Worm (Caenorhabditis elegans) whole organism, L4 larva: ENCODE measurements around the gene ZK688.12.
"Not testable (repeated sequence)": the region's sequence is repeated elsewhere in the genome, so short reads cannot be mapped to it uniquely, and the experiment has no call there.

Experiments
- D1046.2 ChIP-seq: fragments of 200-800 bp; sonication (Bioruptor generic); IDR thresholded peaks from 2 replicates; pipeline ENCODE4 v1.3.6; 2022; ENCODE audit warnings: missing genetic modification characterization, missing compliant biosample characterization
- F26F4.8 ChIP-seq: fragments of 200-800 bp; sonication (Bioruptor generic); conservative IDR thresholded peaks from 2 replicates; pipeline ENCODE4 v1.3.6; 2022; ENCODE audit warnings: missing genetic modification characterization, missing compliant biosample characterization
- R02D3.7 ChIP-seq: fragments of 150-350 bp; sonication (generic microtip); optimal IDR thresholded peaks from 3 replicates; lab custom pipeline; 2014; ENCODE audit warnings: missing biosample characterization, missing genetic modification characterization
- T26A8.4 ChIP-seq: fragments of 200-800 bp; sonication (Bioruptor generic); IDR thresholded peaks from 2 replicates; pipeline ENCODE4 v1.3.6; 2022; ENCODE audit warnings: missing genetic modification characterization, missing compliant biosample characterization
- Y105C5A.15 ChIP-seq: fragments of 200-800 bp; sonication (Bioruptor generic); IDR thresholded peaks from 2 replicates; pipeline ENCODE4 v1.3.6; 2022; ENCODE audit warnings: missing genetic modification characterization, missing compliant biosample characterization
- ZK546.5 ChIP-seq, 2 experiments: sonication (generic microtip); optimal IDR thresholded peaks; 2 replicates each; lab custom pipeline; 2017; ENCODE audit warnings: missing biosample characterization in 2 of 2, missing genetic modification characterization in 2 of 2
- aha-1 ChIP-seq: fragments of 150-350 bp; peaks from one replicate; lab custom pipeline; 2014; ENCODE audit warnings: missing biosample characterization, missing genetic modification characterization
- arid-1 ChIP-seq: fragments of 200-800 bp; sonication (Bioruptor generic); conservative IDR thresholded peaks from 2 replicates; pipeline ENCODE4 v1.3.6; 2022; ENCODE audit warnings: missing genetic modification reagents, missing genetic modification characterization, missing compliant biosample characterization
- ceh-20 ChIP-seq: fragments of 200-800 bp; sonication (Bioruptor generic); IDR thresholded peaks from 2 replicates; pipeline ENCODE4 v1.3.6; 2022; ENCODE audit warnings: missing genetic modification reagents, missing genetic modification characterization, missing compliant biosample characterization
- ceh-32 ChIP-seq: sonication (generic microtip); optimal IDR thresholded peaks from 2 replicates; lab custom pipeline; 2016; ENCODE audit warnings: mild to moderate bottlenecking, missing genetic modification characterization, missing compliant biosample characterization; ENCODE audit not compliant: poor library complexity
- ceh-62 ChIP-seq: sonication (generic microtip); optimal IDR thresholded peaks from 2 replicates; lab custom pipeline; 2017; ENCODE audit warnings: missing biosample characterization, missing genetic modification characterization
- daf-12 ChIP-seq: fragments of 150-350 bp; optimal IDR thresholded peaks from 2 replicates; lab custom pipeline; 2014; ENCODE audit warnings: missing biosample characterization, missing genetic modification reagents, missing genetic modification characterization
- dmd-9 ChIP-seq: fragments of 200-800 bp; sonication (Bioruptor generic); IDR thresholded peaks from 2 replicates; pipeline ENCODE4 v1.3.6; 2022; ENCODE audit warnings: missing genetic modification reagents, missing genetic modification characterization, missing compliant biosample characterization
- dve-1 ChIP-seq: sonication (generic microtip); optimal IDR thresholded peaks from 2 replicates; lab custom pipeline; 2017; ENCODE audit warnings: antibody characterized with exemption, mild to moderate bottlenecking, missing genetic modification characterization, missing compliant biosample characterization; ENCODE audit not compliant: insufficient read depth
- egl-27 ChIP-seq: sonication (generic microtip); optimal IDR thresholded peaks from 3 replicates; lab custom pipeline; 2017; ENCODE audit warnings: missing biosample characterization, missing genetic modification reagents, missing genetic modification characterization
- gei-8 ChIP-seq: fragments of 200-800 bp; sonication (Bioruptor generic); optimal IDR thresholded peaks from 2 replicates; lab custom pipeline; 2018; ENCODE audit warnings: mild to moderate bottlenecking, missing genetic modification characterization, missing compliant biosample characterization
- hif-1 ChIP-seq, 2 experiments: sonication (generic microtip); optimal IDR thresholded peaks; 2 replicates each; lab custom pipeline; 2016 to 2017; ENCODE audit warnings: missing compliant biosample characterization in 2 of 2, missing genetic modification characterization in 2 of 2, missing genetic modification reagents in 2 of 2, missing genotype in 2 of 2, mild to moderate bottlenecking in 1 of 2
- hlh-30 ChIP-seq: sonication (generic microtip); optimal IDR thresholded peaks from 2 replicates; lab custom pipeline; 2017; ENCODE audit warnings: antibody characterized with exemption, mild to moderate bottlenecking, missing genetic modification characterization, missing compliant biosample characterization; ENCODE audit not compliant: insufficient read depth
- lim-7 ChIP-seq: fragments of 200-800 bp; sonication (Bioruptor generic); IDR thresholded peaks from 2 replicates; pipeline ENCODE4 v1.3.6; 2022; ENCODE audit warnings: missing genetic modification characterization, missing compliant biosample characterization
- lin-1 ChIP-seq: fragments of 200-800 bp; sonication (Bioruptor generic); IDR thresholded peaks from 2 replicates; pipeline ENCODE4 v1.3.6; 2022; ENCODE audit warnings: missing genetic modification reagents, missing genetic modification characterization, missing compliant biosample characterization
- lin-15B ChIP-seq: fragments of 150-350 bp; sonication (generic microtip); optimal IDR thresholded peaks from 3 replicates; lab custom pipeline; 2014; ENCODE audit warnings: missing biosample characterization, missing genetic modification characterization
- lin-38 ChIP-seq: fragments of 200-800 bp; sonication (Bioruptor generic); IDR thresholded peaks from 2 replicates; pipeline ENCODE4 v1.3.6; 2022; ENCODE audit warnings: missing genetic modification reagents, missing genetic modification characterization, missing compliant biosample characterization
- lin-39 ChIP-seq: fragments of 150-350 bp; optimal IDR thresholded peaks from 2 replicates; lab custom pipeline; 2014; ENCODE audit warnings: missing biosample characterization, missing genetic modification reagents, missing genetic modification characterization
- lsy-2 ChIP-seq, 2 experiments: fragments of 150-350 bp in 1 of 2; sonication (generic microtip) in 1 of 2; optimal IDR thresholded peaks; 2 replicates each; lab custom pipeline; 2014 to 2017; ENCODE audit warnings: missing biosample characterization in 2 of 2, missing genetic modification characterization in 2 of 2
- madf-5 ChIP-seq, 2 experiments: fragments of 200-800 bp; sonication (Bioruptor generic); IDR thresholded peaks; 2 replicates each; pipeline ENCODE4 v1.3.6; 2022; ENCODE audit warnings: missing compliant biosample characterization in 2 of 2, missing genetic modification characterization in 2 of 2
- mxl-2 ChIP-seq: fragments of 200-800 bp; sonication (Bioruptor generic); conservative IDR thresholded peaks from 2 replicates; pipeline ENCODE4 v1.3.6; 2022; ENCODE audit warnings: missing genetic modification reagents, missing genetic modification characterization, missing compliant biosample characterization
- mxl-3 ChIP-seq: fragments of 200-800 bp; sonication (Bioruptor generic); optimal IDR thresholded peaks from 2 replicates; lab custom pipeline; 2018; ENCODE audit warnings: mild to moderate bottlenecking, missing genetic modification characterization, missing compliant biosample characterization
- nhr-25 ChIP-seq: sonication (generic microtip); optimal IDR thresholded peaks from 2 replicates; lab custom pipeline; 2017; ENCODE audit warnings: missing genetic modification characterization, mild to moderate bottlenecking, missing compliant biosample characterization, antibody characterized with exemption, moderate library complexity, borderline replicate concordance; ENCODE audit not compliant: insufficient read depth
- nhr-42 ChIP-seq: fragments of 200-800 bp; sonication (Bioruptor generic); IDR thresholded peaks from 2 replicates; pipeline ENCODE4 v1.3.6; 2022; ENCODE audit warnings: missing genetic modification characterization, missing compliant biosample characterization
- nhr-76 ChIP-seq: fragments of 150-350 bp; optimal IDR thresholded peaks from 2 replicates; lab custom pipeline; 2014; ENCODE audit warnings: missing biosample characterization, missing genetic modification characterization
- nhr-77 ChIP-seq: fragments of 150-350 bp; optimal IDR thresholded peaks from 2 replicates; lab custom pipeline; 2014; ENCODE audit warnings: missing biosample characterization, missing genetic modification characterization
- set-16 ChIP-seq: fragments of 200-800 bp; sonication (Bioruptor generic); IDR thresholded peaks from 2 replicates; pipeline ENCODE4 v1.3.6; 2022; ENCODE audit warnings: missing genetic modification reagents, missing genetic modification characterization, missing compliant biosample characterization
- snpc-1.2 ChIP-seq: fragments of 200-800 bp; sonication (Bioruptor generic); IDR thresholded peaks from 2 replicates; pipeline ENCODE4 v1.3.6; 2022; ENCODE audit warnings: missing genetic modification reagents, missing genetic modification characterization, missing compliant biosample characterization
- tag-97 ChIP-seq: fragments of 200-800 bp; sonication (Bioruptor generic); IDR thresholded peaks from 2 replicates; pipeline ENCODE4 v1.3.6; 2022; ENCODE audit warnings: missing genetic modification characterization, missing compliant biosample characterization
- vab-7 ChIP-seq: fragments of 200-800 bp; sonication (Bioruptor generic); IDR thresholded peaks from 2 replicates; pipeline ENCODE4 v1.3.6; 2022; ENCODE audit warnings: missing genetic modification reagents, missing genetic modification characterization, missing compliant biosample characterization
- zfp-2 ChIP-seq: sonication (generic microtip); optimal IDR thresholded peaks from 2 replicates; lab custom pipeline; 2016; ENCODE audit warnings: mild to moderate bottlenecking, missing genetic modification characterization, missing compliant biosample characterization
- zip-11 ChIP-seq: fragments of 200-800 bp; sonication (Bioruptor generic); IDR thresholded peaks from 2 replicates; pipeline ENCODE4 v1.3.6; 2022; ENCODE audit warnings: missing genetic modification characterization, missing compliant biosample characterization

The ZK688.12 gene

ce11 chrIII:7913488-7913887 is at the start of gene ZK688.12:
Gene ZK688.12 (minus strand): TSS chrIII:7913588.
- TF ChIP-seq nhr-25 (tag; lab: Kevin White, UChicago) (no peak), R02D3.7 (tag; lab: Kevin White, UChicago) (no peak), ZK546.5 (tag; optimal IDR thresholded peaks at IDR 0.05; lab: Kevin White, UChicago) (no peak), gei-8 (no peak), set-16 (GFP tag; lab: Robert Waterston, UW) (no peak), nhr-42 (GFP tag; lab: Robert Waterston, UW) (no peak), T26A8.4 (GFP tag; lab: Robert Waterston, UW) (no peak), zip-11 (GFP tag; lab: Robert Waterston, UW) (no peak), D1046.2 (GFP tag; lab: Robert Waterston, UW) (no peak), mxl-3 (no peak), lin-1 (GFP tag; lab: Robert Waterston, UW) (no peak), tag-97 (GFP tag; lab: Robert Waterston, UW) (no peak), lin-39 (tag; lab: Kevin White, UChicago) (no peak)

ce11 chrIII:7962641-7963040 is 49.3 kb upstream of the ZK688.12 start, which contains the start of gene F54H12.4:
Gene F54H12.4 (minus strand): TSS chrIII:7962741.
- not testable (repeated sequence) for TF ChIP-seq hlh-30 (tag; lab: Kevin White, UChicago); mxl-3; lin-15B

- TF ChIP-seq lin-1 (GFP tag; lab: Robert Waterston, UW), result 0 out of 2 replicates have a peak, but pooled peaks have one; percentile 44
- peak; percentile 24; the same call in 1 of the 2 replicates for TF ChIP-seq arid-1 (GFP tag; lab: Robert Waterston, UW)
- peak; percentile 54 for TF ChIP-seq lin-38 (GFP tag; lab: Robert Waterston, UW)
Measured at ce11 chrIII:7958922-7959609, 45.7 kb upstream of the ZK688.12 start, which contains the start of gene F54H12.10. Gene F54H12.10 (minus strand): TSS chrIII:7958972.

- TF ChIP-seq dve-1 (tag; lab: Kevin White, UChicago) (peak; percentile 15), gei-8 (no peak), hlh-30 (tag; lab: Kevin White, UChicago) (peak; percentile 5), hif-1 (tag; optimal IDR thresholded peaks at IDR 0.05; lab: Kevin White, UChicago) (no peak), ceh-62 (tag; lab: Kevin White, UChicago) (no peak), ceh-32 (tag; lab: Kevin White, UChicago) (no peak), aha-1 (tag; lab: Kevin White, UChicago) (no peak), lsy-2 (tag; optimal IDR thresholded peaks at IDR 0.05; lab: Kevin White, UChicago) (peak in 1 of 2 experiments; percentile 41)
Measured at ce11 chrIII:7958085-7958484, 44.7 kb upstream of the ZK688.12 start, which contains the start of gene C29E4.11. Gene C29E4.11 (minus strand): TSS chrIII:7958114.

ce11 chrIII:7956965-7957364 is 43.6 kb upstream of the ZK688.12 start, which contains the start of gene C29E4.9:
Gene C29E4.9 (minus strand): TSS chrIII:7957065.
- TF ChIP-seq nhr-77 (tag; lab: Kevin White, UChicago) (no peak), ceh-20 (GFP tag; lab: Robert Waterston, UW) (no peak), lin-38 (GFP tag; lab: Robert Waterston, UW) (no peak), daf-12 (no peak), vab-7 (no peak), gei-8 (no peak), hif-1 (tag; optimal IDR thresholded peaks at IDR 0.05; lab: Kevin White, UChicago) (no peak), snpc-1.2 (no peak), F26F4.8 (GFP tag; lab: Robert Waterston, UW) (no peak), mxl-3 (no peak), zfp-2 (no peak), Y105C5A.15 (GFP tag; lab: Robert Waterston, UW) (no peak), T26A8.4 (GFP tag; lab: Robert Waterston, UW) (no peak), madf-5 (GFP tag; IDR thresholded peaks at IDR 0.05; lab: Robert Waterston, UW) (no peak), egl-27 (no peak), nhr-76 (tag; lab: Kevin White, UChicago) (no peak), ceh-62 (tag; lab: Kevin White, UChicago) (no peak), mxl-2 (GFP tag; lab: Robert Waterston, UW) (no peak), lim-7 (GFP tag; lab: Robert Waterston, UW) (no peak), dmd-9 (GFP tag; lab: Robert Waterston, UW) (no peak)
